Worm (Caenorhabditis elegans) whole organism, young adult: Measurements from ENCODE around the gene rsr-2.

ENCODE experiments used
- B0336.3 ChIP-seq: fragments of 200-800 bp; sonication (Bioruptor generic); IDR thresholded peaks from 2 replicates; pipeline ENCODE4 v1.3.6; 2022; ENCODE audit warnings: missing genetic modification characterization, missing compliant biosample characterization
- F23B12.7 ChIP-seq: sonication (generic microtip); optimal IDR thresholded peaks from 2 replicates; lab custom pipeline; 2017; ENCODE audit warnings: missing genetic modification characterization, mild to moderate bottlenecking, missing compliant biosample characterization, antibody characterized with exemption, moderate library complexity; ENCODE audit not compliant: insufficient read depth
- F33H1.4 ChIP-seq: fragments of 200-800 bp; sonication (Bioruptor generic); IDR thresholded peaks from 2 replicates; pipeline ENCODE4 v1.3.6; 2022; ENCODE audit warnings: missing genetic modification reagents, missing genetic modification characterization, missing compliant biosample characterization
- K11D2.4 ChIP-seq: fragments of 200-800 bp; sonication (Bioruptor generic); IDR thresholded peaks from 2 replicates; pipeline ENCODE4 v1.3.6; 2022; ENCODE audit warnings: missing genetic modification reagents, missing genetic modification characterization, missing compliant biosample characterization
- Y56A3A.18 ChIP-seq: fragments of 200-800 bp; sonication (Bioruptor generic); IDR thresholded peaks from 2 replicates; pipeline ENCODE4 v1.3.6; 2022; ENCODE audit warnings: missing genetic modification reagents, missing genetic modification characterization, missing compliant biosample characterization
- Y79H2A.3 ChIP-seq: fragments of 200-800 bp; sonication (Bioruptor generic); conservative IDR thresholded peaks from 2 replicates; pipeline ENCODE4 v1.3.6; 2022; ENCODE audit warnings: missing genetic modification reagents, missing genetic modification characterization, missing compliant biosample characterization
- ama-1 ChIP-seq, 3 experiments: fragments of 150-350 bp in 1 of 3; sonication (generic microtip) in 2 of 3; optimal IDR thresholded peaks; 2 replicates each; lab custom pipeline; 2014 to 2018; ENCODE audit warnings: missing biosample characterization in 2 of 3, missing genetic modification characterization in 2 of 3, missing genetic modification reagents in 2 of 3
- atf-7 ChIP-seq: sonication (generic microtip); optimal IDR thresholded peaks from 2 replicates; lab custom pipeline; 2017; ENCODE audit warnings: mild to moderate bottlenecking, missing genetic modification characterization, missing compliant biosample characterization
- athp-1 ChIP-seq: sonication (generic microtip); optimal IDR thresholded peaks from 2 replicates; lab custom pipeline; 2017; ENCODE audit warnings: mild to moderate bottlenecking, missing genetic modification characterization, missing compliant biosample characterization
- attf-6 ChIP-seq: fragments of 200-800 bp; sonication (Bioruptor generic); IDR thresholded peaks from 2 replicates; pipeline ENCODE4 v1.3.6; 2022; ENCODE audit warnings: missing genetic modification reagents, missing genetic modification characterization, missing compliant biosample characterization
- bed-2 ChIP-seq: fragments of 200-800 bp; sonication (Bioruptor generic); IDR thresholded peaks from 2 replicates; pipeline ENCODE4 v1.3.6; 2022; ENCODE audit warnings: missing genetic modification reagents, missing genetic modification characterization, missing compliant biosample characterization
- ccch-3 ChIP-seq: fragments of 200-800 bp; sonication (Bioruptor generic); optimal IDR thresholded peaks from 2 replicates; lab custom pipeline; 2018; ENCODE audit warnings: mild to moderate bottlenecking, missing genetic modification characterization, missing compliant biosample characterization
- cebp-1 ChIP-seq, 2 experiments: fragments of 200-800 bp in 1 of 2; sonication (Bioruptor generic) in 1 of 2; sonication (generic microtip) in 1 of 2; IDR thresholded peaks in 1 of 2; optimal IDR thresholded peaks in 1 of 2; 2 replicates each; pipeline versions ENCODE4 v1.3.6 to Lab custom; 2017 to 2022; ENCODE audit warnings: missing compliant biosample characterization in 2 of 2, missing genetic modification characterization in 2 of 2, mild to moderate bottlenecking in 1 of 2, missing genetic modification reagents in 1 of 2, moderate library complexity in 1 of 2
- ceh-100 ChIP-seq: fragments of 200-800 bp; sonication (Bioruptor generic); IDR thresholded peaks from 2 replicates; pipeline ENCODE4 v1.3.6; 2022; ENCODE audit warnings: missing genetic modification reagents, missing genetic modification characterization, missing compliant biosample characterization
- ceh-40 ChIP-seq: fragments of 200-800 bp; sonication (Bioruptor generic); IDR thresholded peaks from 2 replicates; pipeline ENCODE4 v1.3.6; 2022; ENCODE audit warnings: missing genetic modification characterization, missing compliant biosample characterization
- die-1 ChIP-seq: sonication (generic microtip); optimal IDR thresholded peaks from 2 replicates; lab custom pipeline; 2016; ENCODE audit warnings: missing genotype, mild to moderate bottlenecking, missing genetic modification characterization, missing compliant biosample characterization
- dpff-1 ChIP-seq: sonication (generic microtip); optimal IDR thresholded peaks from 2 replicates; lab custom pipeline; 2017; ENCODE audit warnings: mild to moderate bottlenecking, missing genetic modification characterization, missing compliant biosample characterization
- efl-1 ChIP-seq: fragments of 150-350 bp; optimal IDR thresholded peaks from 2 replicates; lab custom pipeline; 2014; ENCODE audit warnings: missing biosample characterization, missing genetic modification reagents, missing genetic modification characterization
- ekl-4 ChIP-seq: fragments of 200-800 bp; sonication (Bioruptor generic); IDR thresholded peaks from 2 replicates; pipeline ENCODE4 v1.3.6; 2022; ENCODE audit warnings: missing genetic modification reagents, missing genetic modification characterization, missing compliant biosample characterization
- lag-1 ChIP-seq: fragments of 200-800 bp; sonication (Bioruptor generic); IDR thresholded peaks from 2 replicates; pipeline ENCODE4 v1.3.6; 2022; ENCODE audit warnings: missing genetic modification reagents, missing genetic modification characterization, missing compliant biosample characterization
- let-526 ChIP-seq: fragments of 200-800 bp; sonication (Bioruptor generic); IDR thresholded peaks from 2 replicates; pipeline ENCODE4 v1.3.6; 2022; ENCODE audit warnings: missing genetic modification reagents, missing genetic modification characterization, missing compliant biosample characterization
- lin-35 ChIP-seq, 3 experiments: fragments of 150-350 bp in 2 of 3; sonication (generic microtip) in 1 of 3; optimal IDR thresholded peaks; 2 replicates each; lab custom pipeline; 2014 to 2018; ENCODE audit warnings: missing biosample characterization in 3 of 3, missing genetic modification characterization in 3 of 3, missing genetic modification reagents in 3 of 3
- lir-1 ChIP-seq: fragments of 200-800 bp; sonication (Bioruptor generic); conservative IDR thresholded peaks from 2 replicates; pipeline ENCODE4 v1.3.6; 2022; ENCODE audit warnings: missing genetic modification reagents, missing genetic modification characterization, missing compliant biosample characterization
- lsy-27 ChIP-seq: sonication (generic microtip); optimal IDR thresholded peaks from 2 replicates; lab custom pipeline; 2017; ENCODE audit warnings: missing genetic modification characterization, mild to moderate bottlenecking, missing compliant biosample characterization, antibody characterized with exemption, missing genotype, borderline replicate concordance; ENCODE audit not compliant: insufficient read depth
- mxl-1 ChIP-seq: sonication (generic microtip); optimal IDR thresholded peaks from 2 replicates; lab custom pipeline; 2016; ENCODE audit warnings: missing genetic modification characterization, missing compliant biosample characterization
- nfya-1 ChIP-seq: sonication (generic microtip); optimal IDR thresholded peaks from 2 replicates; lab custom pipeline; 2017; ENCODE audit warnings: antibody characterized with exemption, missing compliant biosample characterization, missing genetic modification characterization, borderline replicate concordance; ENCODE audit not compliant: insufficient read depth
- nhr-27 ChIP-seq: fragments of 200-800 bp; sonication (Bioruptor generic); optimal IDR thresholded peaks from 2 replicates; lab custom pipeline; 2018; ENCODE audit warnings: mild to moderate bottlenecking, missing genetic modification characterization, moderate library complexity, missing compliant biosample characterization
- nhr-80 ChIP-seq: sonication (generic microtip); optimal IDR thresholded peaks from 2 replicates; lab custom pipeline; 2016; ENCODE audit warnings: missing genetic modification characterization, missing compliant biosample characterization
- snpc-4 ChIP-seq, 5 experiments: fragments of 150-350 bp in 1 of 5; sonication (generic microtip) in 4 of 5; optimal IDR thresholded peaks; 2 replicates each; lab custom pipeline; 2014 to 2018; ENCODE audit warnings: missing genetic modification characterization in 5 of 5, missing biosample characterization in 3 of 5, antibody characterized with exemption in 2 of 5, mild to moderate bottlenecking in 2 of 5, missing compliant biosample characterization in 2 of 5, missing genotype in 2 of 5, moderate library complexity in 2 of 5, missing genetic modification reagents in 1 of 5
- sptf-2 ChIP-seq: fragments of 200-800 bp; sonication (Bioruptor generic); optimal IDR thresholded peaks from 2 replicates; lab custom pipeline; 2018; ENCODE audit warnings: mild to moderate bottlenecking, missing genetic modification characterization, missing compliant biosample characterization
- xnd-1 ChIP-seq: sonication (generic microtip); optimal IDR thresholded peaks from 2 replicates; lab custom pipeline; 2016; ENCODE audit warnings: missing genotype, missing genetic modification reagents, missing genetic modification characterization, missing compliant biosample characterization
- ztf-22 ChIP-seq: fragments of 200-800 bp; sonication (Bioruptor generic); optimal IDR thresholded peaks from 2 replicates; lab custom pipeline; 2018; ENCODE audit warnings: mild to moderate bottlenecking, missing genetic modification characterization, moderate library complexity, missing compliant biosample characterization
- ztf-3 ChIP-seq: fragments of 200-800 bp; sonication (Bioruptor generic); optimal IDR thresholded peaks from 2 replicates; lab custom pipeline; 2018; ENCODE audit warnings: mild to moderate bottlenecking, missing genetic modification characterization, missing compliant biosample characterization
- ztf-6 ChIP-seq: fragments of 200-800 bp; sonication (Bioruptor generic); IDR thresholded peaks from 2 replicates; pipeline ENCODE4 v1.3.6; 2022; ENCODE audit warnings: missing genetic modification reagents, missing genetic modification characterization, missing compliant biosample characterization

Gene rsr-2

DNA sequence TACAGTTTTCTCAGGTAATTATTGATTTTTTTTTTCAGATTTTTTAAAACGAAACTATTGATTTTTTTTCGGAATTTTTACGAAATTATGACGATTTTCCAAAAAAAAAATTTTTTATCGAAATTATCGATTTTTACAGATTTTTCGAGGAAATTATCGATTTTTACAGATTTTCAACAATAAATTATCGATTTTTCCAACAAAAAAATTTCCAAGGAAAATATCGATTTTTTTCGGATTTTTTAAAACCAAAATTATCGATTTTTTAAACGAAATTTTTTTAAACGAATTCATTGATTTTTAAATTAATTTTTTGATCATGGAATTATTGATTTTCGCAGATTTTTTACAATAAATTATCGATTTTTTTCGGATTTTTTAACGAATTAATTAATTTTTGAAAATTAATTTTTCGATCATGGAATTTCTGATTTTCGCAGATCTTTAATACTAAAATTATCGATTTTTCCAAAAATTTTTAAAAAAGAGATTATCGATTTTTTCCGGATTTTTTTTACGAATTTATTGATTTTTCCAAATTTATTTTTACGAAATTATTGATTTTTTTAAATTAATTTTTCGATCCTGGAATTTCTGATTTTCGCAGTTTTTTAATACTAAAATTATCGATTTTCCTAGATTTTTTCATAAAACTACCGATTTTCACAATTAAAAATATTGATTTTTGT is 30.5 kb downstream of the rsr-2 start:
- TF ChIP-seq lin-35 (GFP tag; optimal IDR thresholded peaks at IDR 0.05; lab: Kevin White, UChicago) (no peak), snpc-4 (GFP tag; optimal IDR thresholded peaks at IDR 0.05; lab: Kevin White, UChicago) (no peak), snpc-4 (tag; optimal IDR thresholded peaks at IDR 0.05; lab: Kevin White, UChicago) (no peak), lsy-27 (no peak), ztf-22 (GFP tag; lab: Kevin White, UChicago) (no peak), lir-1 (GFP tag; lab: Robert Waterston, UW) (no peak), B0336.3 (GFP tag; lab: Robert Waterston, UW) (no peak), bed-2 (GFP tag; lab: Robert Waterston, UW) (no peak), ztf-3 (no peak), die-1 (no peak), sptf-2 (GFP tag; lab: Kevin White, UChicago) (no peak), efl-1 (GFP tag; lab: Kevin White, UChicago) (no peak), ceh-40 (GFP tag; lab: Robert Waterston, UW) (no peak), ekl-4 (no peak), Y56A3A.18 (GFP tag; lab: Robert Waterston, UW) (no peak), ceh-100 (GFP tag; lab: Robert Waterston, UW) (no peak), mxl-1 (no peak), atf-7 (tag; lab: Kevin White, UChicago) (no peak), nfya-1 (tag; lab: Kevin White, UChicago) (no peak), attf-6 (GFP tag; lab: Robert Waterston, UW) (no peak)

DNA sequence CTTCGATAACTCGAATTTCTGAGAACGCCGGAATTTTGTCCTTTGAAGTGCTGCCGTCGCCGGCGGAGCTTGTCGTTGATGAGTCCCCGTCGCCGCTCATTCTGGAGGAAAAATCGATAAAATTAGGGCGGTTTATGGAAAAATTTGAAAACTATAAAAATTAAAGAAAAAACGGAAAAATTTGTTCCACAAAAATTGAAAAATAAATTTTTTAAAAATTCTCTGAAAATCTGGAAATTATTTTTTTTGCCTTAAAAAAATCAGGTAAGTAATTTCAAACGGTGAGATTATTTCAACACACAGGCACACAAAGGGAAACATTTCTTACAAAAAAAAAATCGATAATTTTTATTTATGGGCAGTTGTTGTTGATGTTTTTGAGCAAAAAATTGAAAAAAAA is 31.4 kb downstream of the rsr-2 start, which contains the start of gene parn-2:
Gene parn-2 (minus strand): TSS at position 101 of the 400 bp plus-strand sequence.
- TF ChIP-seq ccch-3 (no peak), nhr-80 (tag; lab: Kevin White, UChicago) (no peak), cebp-1 (GFP tag; IDR thresholded peaks at IDR 0.05; lab: Robert Waterston, UW) (no peak), cebp-1 (tag; optimal IDR thresholded peaks at IDR 0.05; lab: Kevin White, UChicago) (no peak), ztf-6 (GFP tag; lab: Robert Waterston, UW) (no peak), snpc-4 (GFP tag; optimal IDR thresholded peaks at IDR 0.05; lab: Kevin White, UChicago) (no peak), snpc-4 (tag; optimal IDR thresholded peaks at IDR 0.05; lab: Kevin White, UChicago) (no peak), let-526 (GFP tag; lab: Robert Waterston, UW) (no peak), die-1 (no peak)

DNA sequence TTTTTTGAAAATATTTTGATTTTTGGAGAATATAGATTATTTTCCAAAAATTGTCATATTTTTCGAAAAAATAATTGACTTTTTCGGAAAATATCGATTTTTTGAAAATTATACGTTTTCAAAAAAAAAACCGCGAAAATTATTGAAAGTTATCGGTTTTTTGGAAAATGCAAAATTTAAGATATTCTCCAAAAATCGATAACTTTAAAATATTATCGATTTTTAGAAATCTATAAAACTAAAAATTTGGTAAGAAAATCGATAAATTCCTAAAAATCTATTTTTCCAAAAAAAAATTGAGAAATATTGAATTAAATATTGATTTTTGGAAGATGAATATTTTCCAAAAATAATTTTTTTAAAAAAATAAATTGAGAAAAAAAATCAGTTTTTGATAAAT is 31.9 kb downstream of the rsr-2 start:
- no peak for TF ChIP-seq ama-1 (optimal IDR thresholded peaks at IDR 0.05; lab: Kevin White, UChicago)
- no peak for TF ChIP-seq ama-1 (GFP tag; optimal IDR thresholded peaks at IDR 0.05; lab: Kevin White, UChicago)
- no peak for TF ChIP-seq cebp-1 (GFP tag; IDR thresholded peaks at IDR 0.05; lab: Robert Waterston, UW)
- no peak for TF ChIP-seq cebp-1 (tag; optimal IDR thresholded peaks at IDR 0.05; lab: Kevin White, UChicago)
- no peak for TF ChIP-seq Y79H2A.3 (GFP tag; lab: Robert Waterston, UW)
- TF ChIP-seq athp-1 (tag; lab: Kevin White, UChicago), result no peak
- no peak for TF ChIP-seq lag-1 (GFP tag; lab: Robert Waterston, UW)
- TF ChIP-seq K11D2.4 (GFP tag; lab: Robert Waterston, UW), result no peak
- TF ChIP-seq atf-7 (tag; lab: Kevin White, UChicago), result no peak
- no peak for TF ChIP-seq dpff-1 (tag; lab: Kevin White, UChicago)

DNA sequence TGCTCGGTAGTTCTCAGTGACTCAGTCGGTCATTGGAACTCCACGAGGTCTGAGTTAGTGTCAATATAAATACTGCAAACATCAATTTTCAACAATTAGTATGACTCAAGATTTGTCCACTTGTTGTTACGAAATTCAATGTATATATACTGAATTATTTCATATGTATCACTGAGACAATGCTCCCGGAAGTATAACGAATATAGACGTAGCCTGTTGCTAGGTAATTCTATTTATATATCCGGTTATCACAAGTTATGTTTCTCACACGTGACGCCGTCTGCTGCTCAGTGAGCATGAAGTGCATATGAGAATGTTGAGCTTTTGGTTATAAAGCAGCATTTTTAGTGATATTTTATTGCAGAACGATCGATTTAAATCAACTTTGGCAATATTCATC is 35.4 kb downstream of the rsr-2 start:
- TF ChIP-seq nhr-27 (tag; lab: Kevin White, UChicago) (no peak), mxl-1 (no peak), F23B12.7 (no peak), F33H1.4 (GFP tag; lab: Robert Waterston, UW) (no peak), xnd-1 (tag; lab: Kevin White, UChicago) (no peak)
